Fruit fly (Drosophila melanogaster): Measurements from ENCODE around the gene CG14322.

CG14322 gene

DNA sequence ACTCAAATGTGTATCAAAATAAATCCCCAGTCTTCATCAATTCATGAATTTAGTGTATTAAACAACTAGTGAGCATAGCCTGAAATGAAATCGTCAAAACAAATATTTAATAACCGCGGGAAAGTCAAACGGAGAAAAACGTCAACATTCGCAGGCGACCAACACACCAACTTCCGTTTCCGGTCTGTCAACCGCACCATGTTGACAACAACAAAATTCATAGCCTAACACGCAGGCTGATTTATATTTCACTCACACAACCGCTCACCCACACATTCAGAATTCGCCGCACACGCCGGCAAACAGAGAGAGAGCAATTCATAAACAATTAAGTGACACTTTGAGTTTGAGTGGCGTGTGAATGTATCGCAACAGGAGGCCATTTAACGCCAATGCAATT is 7.6 kb downstream of the CG14322 start (continued):
- no peak for TF ChIP-seq dpn (GFP tag; optimal IDR thresholded peaks at IDR 0.05)
- no peak for TF ChIP-seq Dfd (GFP tag; optimal IDR thresholded peaks at IDR 0.05)
- no peak for TF ChIP-seq Dip2 (GFP tag; IDR thresholded peaks at IDR 0.05)

DNA sequence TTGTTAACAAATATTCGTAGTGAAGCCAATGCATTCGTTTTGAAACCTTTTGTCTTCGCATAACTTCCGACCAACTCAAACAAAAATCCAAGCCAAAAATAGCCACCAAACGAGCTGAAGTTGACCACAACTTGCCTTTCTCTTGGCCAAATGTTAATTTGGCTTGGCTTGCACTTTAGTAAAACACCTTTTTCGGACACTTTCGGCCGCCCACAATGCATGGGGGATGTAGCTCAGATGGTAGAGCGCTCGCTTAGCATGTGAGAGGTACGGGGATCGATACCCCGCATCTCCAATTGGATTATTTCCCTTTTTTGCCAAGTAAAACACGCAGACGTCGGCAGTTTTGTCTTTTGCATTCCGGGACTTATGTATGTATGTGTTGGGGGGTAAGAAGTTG is 9.4 kb downstream of the CG14322 start:
- TF ChIP-seq CG7963 (GFP tag; IDR thresholded peaks at IDR 0.05; ENCODE audit: partially characterized antibody): 0 out of 3 replicates have a peak, but pooled peaks have one; percentile 17
- no peak for TF ChIP-seq klu (GFP tag; IDR thresholded peaks at IDR 0.05)
- no peak for TF ChIP-seq CG3163 (GFP tag; optimal IDR thresholded peaks at IDR 0.05)
- TF ChIP-seq ERR (GFP tag; optimal IDR thresholded peaks at IDR 0.05): no peak
- TF ChIP-seq Side (GFP tag; optimal IDR thresholded peaks at IDR 0.05): no peak
- TF ChIP-seq CG6791 (GFP tag; IDR thresholded peaks at IDR 0.05; ENCODE audit: partially characterized antibody): peak; percentile 48; the same call in 1 of the 3 replicates
- TF ChIP-seq CG1602 (GFP tag; optimal IDR thresholded peaks at IDR 0.05): no peak
- no peak for TF ChIP-seq chif (GFP tag; optimal IDR thresholded peaks at IDR 0.05)
- no peak for TF ChIP-seq CG18011 (GFP tag; optimal IDR thresholded peaks at IDR 0.05)
- TF ChIP-seq Opbp (GFP tag; IDR thresholded peaks at IDR 0.05; ENCODE audit: partially characterized antibody): 0 out of 3 replicates have a peak, but pooled peaks have one; percentile 13
- TF ChIP-seq Bdp1 (GFP tag; optimal IDR thresholded peaks at IDR 0.05): peak; percentile 89
- TF ChIP-seq pfk (GFP tag; optimal IDR thresholded peaks at IDR 0.05): no peak
- TF ChIP-seq Dp (GFP tag; optimal IDR thresholded peaks at IDR 0.05): no peak
- no peak for TF ChIP-seq CG4424 (GFP tag; optimal IDR thresholded peaks at IDR 0.05)
- no peak for TF ChIP-seq GATAe (GFP tag; conservative IDR thresholded peaks at IDR 0.05)
- 0 out of 2 replicates have a peak, but pooled peaks have one; percentile 18 for TF ChIP-seq Bgb (GFP tag; IDR thresholded peaks at IDR 0.05; ENCODE audit: partially characterized antibody)
- TF ChIP-seq CG31388 (GFP tag; optimal IDR thresholded peaks at IDR 0.05): no peak
- no peak for TF ChIP-seq onecut (GFP tag; IDR thresholded peaks at IDR 0.05)
- TF ChIP-seq CG30020 (tag; optimal IDR thresholded peaks at IDR 0.05): no peak
- no peak for TF ChIP-seq ranshi (GFP tag; IDR thresholded peaks at IDR 0.05)
- TF ChIP-seq CG9727 (GFP tag; optimal IDR thresholded peaks at IDR 0.05): no peak
- no peak for TF ChIP-seq Ravus (GFP tag; IDR thresholded peaks at IDR 0.05)
- 0 out of 2 replicates have a peak, but pooled peaks have one; percentile 12 for TF ChIP-seq ato (GFP tag; IDR thresholded peaks at IDR 0.05; ENCODE audit: partially characterized antibody)
- TF ChIP-seq CG5180 (GFP tag; optimal IDR thresholded peaks at IDR 0.05): no peak
- peak; percentile 47; the same call in 1 of the 3 replicates for TF ChIP-seq CG16813 (GFP tag; IDR thresholded peaks at IDR 0.05; ENCODE audit: partially characterized antibody)
- TF ChIP-seq HLH4C (GFP tag; IDR thresholded peaks at IDR 0.05; ENCODE audit: partially characterized antibody): 0 out of 3 replicates have a peak, but pooled peaks have one; percentile 48
- 0 out of 2 replicates have a peak, but pooled peaks have one; percentile 27 for TF ChIP-seq nerfin-2 (GFP tag; IDR thresholded peaks at IDR 0.05; ENCODE audit: partially characterized antibody)
- TF ChIP-seq Doc3 (GFP tag; IDR thresholded peaks at IDR 0.05; ENCODE audit: partially characterized antibody): no peak

DNA sequence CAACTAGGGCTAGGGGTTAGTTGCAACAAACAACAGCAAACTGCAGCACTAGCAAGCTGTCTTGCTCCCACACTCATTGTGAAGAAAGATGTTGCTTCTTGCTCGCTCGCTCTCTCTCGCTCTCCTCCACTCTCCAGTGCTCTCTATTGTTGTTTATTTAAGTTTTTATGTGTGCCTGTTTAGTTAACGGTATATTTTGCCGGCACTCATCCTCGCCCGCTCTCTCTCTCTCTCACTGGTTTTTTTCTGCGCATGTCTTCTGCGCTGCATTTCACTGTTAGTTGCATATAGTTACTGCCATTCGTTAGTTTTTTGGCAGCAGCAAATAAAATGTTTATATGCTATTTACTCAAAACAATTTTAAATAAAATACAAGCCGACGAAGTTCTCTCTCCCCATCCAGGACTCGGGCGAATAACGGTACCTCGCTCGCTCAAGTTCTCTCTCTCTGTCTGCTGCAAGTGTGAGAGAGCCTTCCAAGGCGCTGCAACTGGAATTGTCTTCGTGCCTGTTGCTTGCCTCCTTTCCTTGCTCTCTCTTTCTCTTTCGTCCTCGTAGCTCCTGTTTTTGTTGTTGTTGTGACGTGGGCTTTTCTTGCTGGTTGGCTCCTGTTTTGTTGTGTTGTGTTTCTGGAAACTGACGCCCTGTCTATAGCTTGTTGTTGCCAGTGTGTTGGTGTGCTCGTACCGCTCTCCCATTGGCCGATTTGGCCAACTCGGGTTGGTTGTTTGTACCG is 18.8 kb downstream of the CG14322 start:
- TF ChIP-seq CG1832 (GFP tag; optimal IDR thresholded peaks at IDR 0.05): peak; percentile 33
- TF ChIP-seq sqz (GFP tag; optimal IDR thresholded peaks at IDR 0.05): peak; percentile 27
- peak; percentile 32 for TF ChIP-seq pros (GFP tag; optimal IDR thresholded peaks at IDR 0.05)
- TF ChIP-seq Kr (GFP tag; optimal IDR thresholded peaks at IDR 0.05): no peak
- peak; percentile 55 for TF ChIP-seq CG10462 (GFP tag; optimal IDR thresholded peaks at IDR 0.05)
- no peak for TF ChIP-seq NC2α (GFP tag; optimal IDR thresholded peaks at IDR 0.05)
- TF ChIP-seq abd-A (tag; optimal IDR thresholded peaks at IDR 0.05): no peak
- TF ChIP-seq klu (GFP tag; IDR thresholded peaks at IDR 0.05): no peak
- no peak for TF ChIP-seq her (GFP tag; optimal IDR thresholded peaks at IDR 0.05)
- peak; percentile 95 for TF ChIP-seq Nf-YC (tag; optimal IDR thresholded peaks at IDR 0.05)
- TF ChIP-seq scrt (GFP tag; optimal IDR thresholded peaks at IDR 0.05): peak; percentile 93
- peak; percentile 49 for TF ChIP-seq ewg (GFP tag; optimal IDR thresholded peaks at IDR 0.05)
- peak; percentile 84 for TF ChIP-seq Deaf1 (tag; optimal IDR thresholded peaks at IDR 0.05)
- peak; percentile 84; the same call in 1 of the 2 replicates for TF ChIP-seq CG4360 (GFP tag; IDR thresholded peaks at IDR 0.05)
- peak; percentile 95 for TF ChIP-seq Nf-YB (GFP tag; optimal IDR thresholded peaks at IDR 0.05)
- TF ChIP-seq tll (GFP tag; optimal IDR thresholded peaks at IDR 0.05): no peak
- no peak for TF ChIP-seq peb (GFP tag; IDR thresholded peaks at IDR 0.05)
